Worm (Caenorhabditis elegans) whole organism, L4/young adult: Measurements from ENCODE around the gene T24D5.4.

ENCODE experiments used
- W03F9.2 ChIP-seq: fragments of 150-350 bp; optimal IDR thresholded peaks from 2 replicates; lab custom pipeline; 2014; ENCODE audit warnings: missing biosample characterization, missing genetic modification characterization
- dao-5 ChIP-seq: sonication (generic microtip); optimal IDR thresholded peaks from 2 replicates; lab custom pipeline; 2016; ENCODE audit warnings: missing genotype, missing genetic modification characterization, moderate library complexity, missing compliant biosample characterization
- him-1 ChIP-seq: sonication (generic microtip); optimal IDR thresholded peaks from 2 replicates; lab custom pipeline; 2016; ENCODE audit warnings: missing genotype, missing genetic modification reagents, missing genetic modification characterization, missing compliant biosample characterization

- TF ChIP-seq him-1 (tag; lab: Kevin White, UChicago) (no peak), W03F9.2 (tag; lab: Kevin White, UChicago) (no peak), dao-5 (tag; lab: Kevin White, UChicago) (no peak)
Measured at ce11 chrX:12549056-12549455, 47.9 kb upstream of the T24D5.4 start.
